Worm (Caenorhabditis elegans): ENCODE data around the gene F56C9.8.
A peak's percentile ranks its signal among the peaks of the same experiment; 100 is the strongest.

The F56C9.8 gene

DNA sequence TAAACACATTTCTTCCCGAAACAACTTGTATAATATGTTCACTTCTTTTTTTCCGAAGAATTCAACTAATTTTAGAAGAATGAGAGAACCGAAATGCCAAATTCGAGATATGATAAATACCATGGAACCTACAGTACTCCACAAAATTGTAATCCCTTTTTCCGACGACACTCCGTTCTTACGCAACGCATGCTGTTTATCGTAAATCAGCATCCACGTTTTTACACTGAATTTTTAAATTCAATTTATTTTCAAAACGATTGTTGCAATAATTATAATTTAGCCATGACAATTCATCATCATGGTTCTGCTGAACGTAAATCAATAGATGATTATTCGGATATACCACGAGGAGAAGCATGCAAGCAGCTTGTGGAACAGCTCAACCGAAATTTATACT lies 38.1 kb downstream of the F56C9.8 start, which contains the start of gene B0361.3:
Gene B0361.3 (plus strand): TSS at position 284 of the 400 bp plus-strand sequence.
- no peak for TF ChIP-seq nhr-6 (tag; optimal IDR thresholded peaks at IDR 0.05)
- no peak for TF ChIP-seq Y75B8A.6 (GFP tag; IDR thresholded peaks at IDR 0.05)
- peak in 1 of 2 experiments; percentile 62 for TF ChIP-seq lsy-2 (tag; optimal IDR thresholded peaks at IDR 0.05)
- no peak for TF ChIP-seq lin-39 (tag; optimal IDR thresholded peaks at IDR 0.05)
- TF ChIP-seq T20F7.1 (GFP tag; optimal IDR thresholded peaks at IDR 0.05) = peak; percentile 80
- no peak for TF ChIP-seq nhr-10 (tag; optimal IDR thresholded peaks at IDR 0.05)
- TF ChIP-seq sdz-12 (GFP tag; optimal IDR thresholded peaks at IDR 0.05) = no peak
- TF ChIP-seq jun-1 (tag; optimal IDR thresholded peaks at IDR 0.05) = no peak

DNA sequence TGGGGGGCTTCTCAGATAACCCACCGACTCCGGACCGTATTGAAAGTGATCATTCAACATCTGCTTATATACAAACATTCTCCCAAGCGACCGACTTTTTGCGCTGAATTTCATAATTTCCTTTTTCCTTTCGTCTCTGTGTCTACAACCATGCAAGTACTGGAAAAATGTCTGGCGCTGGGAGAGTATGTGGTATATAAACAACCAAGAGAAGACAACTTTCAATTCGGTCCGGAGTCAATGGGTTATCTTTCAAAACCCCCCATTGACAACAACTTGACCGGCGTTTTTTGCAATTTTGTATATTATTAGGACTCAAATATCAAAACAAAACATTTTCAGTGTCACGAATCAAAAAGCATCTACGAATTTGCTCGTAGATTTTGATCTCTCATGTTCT lies 40.8 kb downstream of the F56C9.8 start:
- TF ChIP-seq nhr-41 (GFP tag; IDR thresholded peaks at IDR 0.05) (peak; percentile 56; the same call in 1 of the 2 replicates), nhr-77 (tag; optimal IDR thresholded peaks at IDR 0.05) (peak; percentile 90), saeg-2 (GFP tag; IDR thresholded peaks at IDR 0.05) (no peak), lin-1 (GFP tag; IDR thresholded peaks at IDR 0.05) (peak; percentile 84), ztf-11 (tag; optimal IDR thresholded peaks at IDR 0.05) (no peak), R02D3.7 (tag; optimal IDR thresholded peaks at IDR 0.05) (no peak), zip-11 (GFP tag; IDR thresholded peaks at IDR 0.05) (no peak), lir-3 (tag; optimal IDR thresholded peaks at IDR 0.05) (peak; percentile 4), Y5F2A.4 (GFP tag; optimal IDR thresholded peaks at IDR 0.05) (peak; percentile 63), ama-1 (optimal IDR thresholded peaks at IDR 0.05) (no peak), rbr-2 (tag; optimal IDR thresholded peaks at IDR 0.05) (peak; percentile 66), tra-1 (GFP tag; IDR thresholded peaks at IDR 0.05) (peak; percentile 79; the same call in 1 of the 2 replicates), fos-1 (tag; optimal IDR thresholded peaks at IDR 0.05) (no peak), F26F4.8 (GFP tag; conservative IDR thresholded peaks at IDR 0.05) (0 out of 2 replicates have a peak, but pooled peaks have one; percentile 42), cey-2 (tag; optimal IDR thresholded peaks at IDR 0.05; ENCODE audit: borderline replicate concordance, insufficient read depth) (no peak), jun-1 (tag; optimal IDR thresholded peaks at IDR 0.05) (peak; percentile 60), gei-8 (GFP tag; optimal IDR thresholded peaks at IDR 0.05) (peak; percentile 37), dmd-9 (GFP tag; IDR thresholded peaks at IDR 0.05) (peak; percentile 67; the same call in 1 of the 2 replicates), zip-2 (tag; optimal IDR thresholded peaks at IDR 0.05) (peak; percentile 89), ZK337.2 (GFP tag; IDR thresholded peaks at IDR 0.05) (peak; percentile 33; the same call in 1 of the 2 replicates), aha-1 (tag) (peak; percentile 52), nhr-10 (tag; optimal IDR thresholded peaks at IDR 0.05) (no peak), unc-130 (GFP tag; optimal IDR thresholded peaks at IDR 0.05) (no peak), fkh-10 (GFP tag; optimal IDR thresholded peaks at IDR 0.05) (peak; percentile 6), mxl-3 (GFP tag; optimal IDR thresholded peaks at IDR 0.05) (peak; percentile 16), dpl-1 (GFP tag; optimal IDR thresholded peaks at IDR 0.05) (peak; percentile 76), F10B5.3 (tag; optimal IDR thresholded peaks at IDR 0.05) (no peak), ceh-44 (GFP tag; IDR thresholded peaks at IDR 0.05) (no peak), snpc-4 (tag; optimal IDR thresholded peaks at IDR 0.05) (peak; percentile 96), D1046.2 (GFP tag; IDR thresholded peaks at IDR 0.05) (peak; percentile 45; the same call in 1 of the 2 replicates), nhr-48 (tag; optimal IDR thresholded peaks at IDR 0.05) (peak; percentile 59), dmd-6 (GFP tag; IDR thresholded peaks at IDR 0.05) (peak; percentile 80), unc-39 (tag; optimal IDR thresholded peaks at IDR 0.05) (no peak), nhr-237 (tag; optimal IDR thresholded peaks at IDR 0.05) (no peak), hlh-30 (tag; optimal IDR thresholded peaks at IDR 0.05; ENCODE audit: insufficient read depth) (peak; percentile 60), Y48G9A.11 (GFP tag; IDR thresholded peaks at IDR 0.05) (no peak), hif-1 (tag; optimal IDR thresholded peaks at IDR 0.05) (peak in 1 of 2 experiments; percentile 61), nhr-42 (GFP tag; IDR thresholded peaks at IDR 0.05) (peak; percentile 81), ceh-20 (GFP tag; IDR thresholded peaks at IDR 0.05) (0 out of 2 replicates have a peak, but pooled peaks have one; percentile 31), T26A8.4 (GFP tag; IDR thresholded peaks at IDR 0.05) (peak; percentile 87), nhr-76 (tag; optimal IDR thresholded peaks at IDR 0.05) (no peak), snpc-1.2 (GFP tag; IDR thresholded peaks at IDR 0.05) (0 out of 2 replicates have a peak, but pooled peaks have one; percentile 30), mdl-1 (tag; optimal IDR thresholded peaks at IDR 0.05) (peak in 1 of 2 experiments; percentile 25), lin-15B (tag; optimal IDR thresholded peaks at IDR 0.05) (no peak)
